Fruit fly (Drosophila melanogaster) whole organism, wandering third instar larva: ENCODE measurements around the gene Marcal1.

ENCODE experiments used
- Abd-B ChIP-seq: fragments of >200 bp; optimal IDR thresholded peaks from 2 replicates; lab custom pipeline; 2017; ENCODE audit warnings: missing biosample characterization, missing genetic modification characterization
- CG32264 ChIP-seq: fragments of 200-800 bp; sonication (Bioruptor generic); optimal IDR thresholded peaks from 2 replicates; lab custom pipeline; 2016; ENCODE audit warnings: missing biosample characterization, missing genetic modification characterization
- CG9705 ChIP-seq: fragments of 200-800 bp; sonication (Bioruptor generic); optimal IDR thresholded peaks from 2 replicates; lab custom pipeline; 2018; ENCODE audit warnings: missing biosample characterization, mild to moderate bottlenecking, missing genetic modification characterization
- CrebA ChIP-seq: fragments of 200-800 bp; sonication (Bioruptor generic); optimal IDR thresholded peaks from 2 replicates; lab custom pipeline; 2016; ENCODE audit warnings: missing biosample characterization, mild to moderate bottlenecking, missing genetic modification characterization, borderline replicate concordance
- Dfd ChIP-seq: fragments of >200 bp; optimal IDR thresholded peaks from 2 replicates; lab custom pipeline; 2017; ENCODE audit warnings: missing biosample characterization, missing genetic modification characterization
- Dif ChIP-seq: fragments of 200-275, 200-300 bp; sonication (Bioruptor generic); optimal IDR thresholded peaks from 2 replicates; lab custom pipeline; 2018; ENCODE audit warnings: missing biosample characterization, missing genetic modification characterization; ENCODE audit not compliant: partially characterized antibody
- GATAd ChIP-seq: sonication (Bioruptor generic); optimal IDR thresholded peaks from 2 replicates; lab custom pipeline; 2016; ENCODE audit warnings: missing biosample characterization, missing genetic modification characterization
- HLH106 ChIP-seq: fragments of 200-800 bp; optimal IDR thresholded peaks from 3 replicates; lab custom pipeline; 2019; ENCODE audit warnings: missing biosample characterization, mild to moderate bottlenecking, missing genetic modification characterization, moderate library complexity
- Hnf4 ChIP-seq: fragments of 200-800 bp; sonication (Bioruptor generic); optimal IDR thresholded peaks from 2 replicates; lab custom pipeline; 2016; ENCODE audit warnings: missing biosample characterization, mild to moderate bottlenecking, missing genetic modification characterization
- Hr78 ChIP-seq: fragments of >200 bp; optimal IDR thresholded peaks from 2 replicates; lab custom pipeline; 2017; ENCODE audit warnings: missing biosample characterization, missing genetic modification characterization
- Hr83 ChIP-seq: fragments of 200-300 bp; sonication (Bioruptor generic); optimal IDR thresholded peaks from 2 replicates; lab custom pipeline; 2016; ENCODE audit warnings: missing biosample characterization, mild to moderate bottlenecking, missing genetic modification characterization, moderate library complexity; ENCODE audit not compliant: poor library complexity, severe bottlenecking
- Jra ChIP-seq: sonication (Bioruptor generic); optimal IDR thresholded peaks from 2 replicates; lab custom pipeline; 2016; ENCODE audit warnings: missing biosample characterization, missing genetic modification characterization
- Mio ChIP-seq: sonication (Bioruptor generic); optimal IDR thresholded peaks from 2 replicates; lab custom pipeline; 2016; ENCODE audit warnings: missing biosample characterization, missing genetic modification characterization
- Myc ChIP-seq: fragments of >200 bp; optimal IDR thresholded peaks from 2 replicates; lab custom pipeline; 2017
- N ChIP-seq: fragments of >200 bp; optimal IDR thresholded peaks from 2 replicates; lab custom pipeline; 2018; ENCODE audit warnings: missing biosample characterization, missing external identifiers, missing genetic modification characterization
- OdsH ChIP-seq: fragments of 200-800 bp; sonication (Bioruptor generic); optimal IDR thresholded peaks from 2 replicates; lab custom pipeline; 2016; ENCODE audit warnings: missing biosample characterization, mild to moderate bottlenecking, missing genetic modification characterization
- Rel ChIP-seq, 2 experiments: fragments of 200-800 bp; sonication (Bioruptor generic) in 1 of 2; optimal IDR thresholded peaks; 2 replicates in 1 of 2; 3 replicates in 1 of 2; lab custom pipeline; 2016 to 2019; ENCODE audit warnings: mild to moderate bottlenecking in 2 of 2, missing biosample characterization in 2 of 2, missing genetic modification characterization in 2 of 2, moderate library complexity in 1 of 2
- Sp1 ChIP-seq: fragments of 200-800 bp; sonication (Bioruptor generic); optimal IDR thresholded peaks from 3 replicates; lab custom pipeline; 2019; ENCODE audit warnings: missing biosample characterization, mild to moderate bottlenecking, missing genetic modification characterization, moderate library complexity
- Vsx2 ChIP-seq: fragments of 200-300, 225-300 bp; sonication (Bioruptor generic); optimal IDR thresholded peaks from 2 replicates; lab custom pipeline; 2018; ENCODE audit warnings: missing biosample characterization, missing genetic modification characterization; ENCODE audit not compliant: partially characterized antibody
- br ChIP-seq: fragments of 200-800 bp; sonication (Bioruptor generic); optimal IDR thresholded peaks from 2 replicates; lab custom pipeline; 2016; ENCODE audit warnings: missing biosample characterization, missing genetic modification characterization
- brk ChIP-seq: fragments of 200-800 bp; sonication (Bioruptor generic); optimal IDR thresholded peaks from 2 replicates; lab custom pipeline; 2016; ENCODE audit warnings: missing biosample characterization, mild to moderate bottlenecking, missing genetic modification characterization
- dl ChIP-seq, 2 experiments: fragments of 175-275, 200-275 bp in 1 of 2; fragments of 200-275 bp in 1 of 2; sonication (Bioruptor generic); optimal IDR thresholded peaks; lab custom pipeline; 2018; ENCODE audit warnings: mild to moderate bottlenecking in 2 of 2, missing biosample characterization in 2 of 2, missing genetic modification characterization in 2 of 2, moderate library complexity in 2 of 2; ENCODE audit not compliant: partially characterized antibody in 2 of 2, insufficient read depth in 1 of 2
- dmrt93B ChIP-seq: fragments of 200-800 bp; sonication (Bioruptor generic); optimal IDR thresholded peaks from 2 replicates; lab custom pipeline; 2018; ENCODE audit warnings: missing biosample characterization, mild to moderate bottlenecking, missing genetic modification characterization
- dsf ChIP-seq: sonication (Bioruptor generic); optimal IDR thresholded peaks from 2 replicates; lab custom pipeline; 2016; ENCODE audit warnings: missing biosample characterization, missing genetic modification characterization, borderline replicate concordance
- ey ChIP-seq: fragments of 200-800 bp; sonication (Bioruptor generic); optimal IDR thresholded peaks from 2 replicates; lab custom pipeline; 2016; ENCODE audit warnings: missing biosample characterization, missing genetic modification characterization
- foxo ChIP-seq, 2 experiments: fragments of 200-800 bp; sonication (Bioruptor generic); optimal IDR thresholded peaks; 2 replicates in 1 of 2; 3 replicates in 1 of 2; lab custom pipeline; 2016 to 2017; ENCODE audit warnings: missing biosample characterization in 2 of 2, missing genetic modification characterization in 2 of 2
- fru ChIP-seq: fragments of 200-800 bp; sonication (Bioruptor generic); optimal IDR thresholded peaks from 3 replicates; lab custom pipeline; 2016; ENCODE audit warnings: missing biosample characterization, mild to moderate bottlenecking, missing genetic modification characterization
- h ChIP-seq: fragments of 200-800 bp; sonication (Bioruptor generic); optimal IDR thresholded peaks from 3 replicates; lab custom pipeline; 2016; ENCODE audit warnings: missing biosample characterization, mild to moderate bottlenecking, missing genetic modification characterization
- jim ChIP-seq: fragments of 175-275, 200-325 bp; sonication (Bioruptor generic); optimal IDR thresholded peaks from 2 replicates; lab custom pipeline; 2016; ENCODE audit warnings: missing biosample characterization, mild to moderate bottlenecking, missing genetic modification characterization
- lola ChIP-seq: fragments of >200 bp; optimal IDR thresholded peaks from 2 replicates; lab custom pipeline; 2017; ENCODE audit warnings: missing biosample characterization, missing genetic modification characterization
- pan ChIP-seq: fragments of >200 bp; optimal IDR thresholded peaks from 2 replicates; lab custom pipeline; 2017
- psq ChIP-seq: fragments of 200-800 bp; sonication (Bioruptor generic); optimal IDR thresholded peaks from 3 replicates; lab custom pipeline; 2017; ENCODE audit warnings: missing biosample characterization, mild to moderate bottlenecking, missing genetic modification characterization, moderate library complexity
- rgr ChIP-seq: fragments of 200-800 bp; sonication (Bioruptor generic); optimal IDR thresholded peaks from 3 replicates; lab custom pipeline; 2016; ENCODE audit warnings: missing biosample characterization, mild to moderate bottlenecking, missing genetic modification characterization
- sage ChIP-seq: fragments of 200-800 bp; sonication (Bioruptor generic); optimal IDR thresholded peaks from 2 replicates; lab custom pipeline; 2016; ENCODE audit warnings: missing biosample characterization, mild to moderate bottlenecking, missing genetic modification characterization
- sv ChIP-seq: fragments of 200-800 bp; sonication (Bioruptor generic); optimal IDR thresholded peaks from 3 replicates; lab custom pipeline; 2016; ENCODE audit warnings: missing biosample characterization, missing genetic modification characterization
- tai ChIP-seq: sonication (Bioruptor generic); optimal IDR thresholded peaks from 2 replicates; lab custom pipeline; 2016; ENCODE audit warnings: missing biosample characterization, missing genetic modification characterization
- usp ChIP-seq: fragments of >200 bp; optimal IDR thresholded peaks from 2 replicates; lab custom pipeline; 2017; ENCODE audit warnings: missing biosample characterization, missing genetic modification characterization
- woc ChIP-seq: sonication (Bioruptor generic); optimal IDR thresholded peaks from 2 replicates; lab custom pipeline; 2016; ENCODE audit warnings: missing biosample characterization, mild to moderate bottlenecking, missing genetic modification characterization

Gene Marcal1

dm6 chr2L:5000919-5001581 lies 45.7 kb downstream of the Marcal1 start:
- no peak for TF ChIP-seq OdsH
- TF ChIP-seq sage (GFP tag; lab: Kevin White, UChicago), result no peak
- no peak for TF ChIP-seq psq (GFP tag; lab: Kevin White, UChicago)
- no peak for TF ChIP-seq foxo (GFP tag; optimal IDR thresholded peaks at IDR 0.05; lab: Kevin White, UChicago)
- no peak for TF ChIP-seq pan (lab: Kevin White, UChicago)
- TF ChIP-seq CG9705, result no peak
- no peak for TF ChIP-seq ey
- no peak for TF ChIP-seq GATAd (GFP tag; lab: Kevin White, UChicago)
- no peak for TF ChIP-seq dmrt93B (GFP tag; lab: Kevin White, UChicago)
- no peak for TF ChIP-seq CG32264 (GFP tag; lab: Kevin White, UChicago)
- peak; percentile 7 for TF ChIP-seq sv
- peak; percentile 23 for TF ChIP-seq Vsx2
- TF ChIP-seq rgr (GFP tag; lab: Kevin White, UChicago), result no peak
- no peak for TF ChIP-seq woc
- no peak for TF ChIP-seq Dfd (GFP tag; lab: Kevin White, UChicago)
- TF ChIP-seq lola (GFP tag; lab: Kevin White, UChicago), result peak; percentile 93
- TF ChIP-seq dl (GFP tag; optimal IDR thresholded peaks at IDR 0.05; lab: Kevin White, UChicago; ENCODE audit: insufficient read depth in 1 of 2, partially characterized antibody in 2 of 2), result no peak
- TF ChIP-seq h (GFP tag; lab: Kevin White, UChicago), result no peak
- TF ChIP-seq CrebA (GFP tag; lab: Kevin White, UChicago), result no peak
- TF ChIP-seq Jra (GFP tag; lab: Kevin White, UChicago), result no peak
- TF ChIP-seq tai (GFP tag; lab: Kevin White, UChicago), result no peak
- TF ChIP-seq Rel (GFP tag; optimal IDR thresholded peaks at IDR 0.05; lab: Kevin White, UChicago), result no peak
- TF ChIP-seq Rel (tag; optimal IDR thresholded peaks at IDR 0.05; lab: Kevin White, UChicago), result peak; percentile 13
- TF ChIP-seq fru (GFP tag; lab: Kevin White, UChicago), result no peak
- TF ChIP-seq Hnf4 (GFP tag; lab: Kevin White, UChicago), result no peak
- TF ChIP-seq Hr83 (GFP tag; lab: Kevin White, UChicago), result no peak
- TF ChIP-seq Mio (GFP tag; lab: Kevin White, UChicago), result no peak
- no peak for TF ChIP-seq jim (GFP tag; lab: Kevin White, UChicago)
- peak; percentile 61 for TF ChIP-seq Hr78 (GFP tag; lab: Kevin White, UChicago)
- peak; percentile 97 for TF ChIP-seq N (GFP tag; lab: Kevin White, UChicago)
- no peak for TF ChIP-seq usp (GFP tag; lab: Kevin White, UChicago)
- TF ChIP-seq Abd-B (GFP tag; lab: Kevin White, UChicago), result no peak
- no peak for TF ChIP-seq brk
- no peak for TF ChIP-seq Sp1
- no peak for TF ChIP-seq dsf (GFP tag; lab: Kevin White, UChicago)
- TF ChIP-seq HLH106 (tag; lab: Kevin White, UChicago), result no peak
- no peak for TF ChIP-seq br
- peak; percentile 76 for TF ChIP-seq Myc (lab: Kevin White, UChicago)
- peak; percentile 77 for TF ChIP-seq Dif

- TF ChIP-seq foxo (GFP tag; optimal IDR thresholded peaks at IDR 0.05; lab: Kevin White, UChicago) (peak in 1 of 2 experiments; percentile 34), brk (peak; percentile 40), rgr (GFP tag; lab: Kevin White, UChicago) (no peak)
Observed at dm6 chr2L:5001582-5001929, 46.2 kb downstream of the Marcal1 start.

- TF ChIP-seq rgr (GFP tag; lab: Kevin White, UChicago) (no peak), pan (lab: Kevin White, UChicago) (no peak), ey (no peak), Dfd (GFP tag; lab: Kevin White, UChicago) (no peak), woc (no peak), Jra (GFP tag; lab: Kevin White, UChicago) (no peak), psq (GFP tag; lab: Kevin White, UChicago) (no peak), br (no peak), dsf (GFP tag; lab: Kevin White, UChicago) (no peak), HLH106 (tag; lab: Kevin White, UChicago) (no peak), GATAd (GFP tag; lab: Kevin White, UChicago) (no peak)
Observed at dm6 chr2L:5002031-5002430, 46.7 kb downstream of the Marcal1 start.
